Worm (Caenorhabditis elegans) whole organism, midembryonic: Measurements from ENCODE around the gene F40F9.10.

Source experiments
- T22C8.4 ChIP-seq: fragments of 200-800 bp; sonication (Bioruptor generic); IDR thresholded peaks from 2 replicates; pipeline ENCODE4 v1.3.6; 2022; ENCODE audit warnings: missing genetic modification characterization, missing compliant biosample characterization
- flt-1 ChIP-seq: fragments of 200-800 bp; sonication (Bioruptor generic); IDR thresholded peaks from 2 replicates; pipeline ENCODE4 v1.3.6; 2022; ENCODE audit warnings: missing genetic modification characterization, missing compliant biosample characterization
- ref-1 ChIP-seq: fragments of 200-800 bp; sonication (Bioruptor generic); conservative IDR thresholded peaks from 2 replicates; pipeline ENCODE4 v1.3.6; 2022; ENCODE audit warnings: missing genetic modification reagents, missing genetic modification characterization, missing compliant biosample characterization
- ztf-23 ChIP-seq: fragments of 200-800 bp; sonication (Bioruptor generic); IDR thresholded peaks from 2 replicates; pipeline ENCODE4 v1.3.6; 2022; ENCODE audit warnings: missing genetic modification reagents, missing genetic modification characterization, missing compliant biosample characterization
- ztf-29 ChIP-seq: fragments of 200-800 bp; sonication (Bioruptor generic); IDR thresholded peaks from 2 replicates; pipeline ENCODE4 v1.3.6; 2022; ENCODE audit warnings: missing genetic modification reagents, missing genetic modification characterization, missing compliant biosample characterization

DNA sequence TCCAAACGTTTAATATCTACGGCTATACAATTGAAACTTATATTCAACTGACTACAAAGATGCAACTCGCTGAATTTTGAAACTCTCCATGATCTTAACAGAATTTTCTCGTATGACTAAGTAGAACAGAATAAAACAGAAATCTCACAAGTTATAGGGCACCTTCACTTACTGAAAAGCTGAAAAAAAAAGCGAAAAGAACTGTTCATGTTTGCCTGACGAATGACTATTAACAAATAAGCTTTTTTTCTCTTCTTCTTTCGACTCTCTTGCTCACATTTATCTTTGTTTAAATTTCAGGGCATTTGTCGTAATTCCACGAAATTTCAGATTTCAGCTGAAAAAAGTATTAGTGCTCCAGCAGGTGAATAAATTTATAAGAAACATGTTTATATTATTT lies 10.7 kb downstream of the F40F9.10 start, which contains the start of gene xbx-6:
- TF ChIP-seq ztf-23 (GFP tag; lab: Robert Waterston, UW) (no peak), flt-1 (GFP tag; lab: Robert Waterston, UW) (no peak), T22C8.4 (GFP tag; lab: Robert Waterston, UW) (no peak), ztf-29 (GFP tag; lab: Robert Waterston, UW) (no peak), ref-1 (GFP tag; lab: Robert Waterston, UW) (no peak)
